Worm (Caenorhabditis elegans): ENCODE measurements around the gene T03G11.9.

Gene T03G11.9

DNA sequence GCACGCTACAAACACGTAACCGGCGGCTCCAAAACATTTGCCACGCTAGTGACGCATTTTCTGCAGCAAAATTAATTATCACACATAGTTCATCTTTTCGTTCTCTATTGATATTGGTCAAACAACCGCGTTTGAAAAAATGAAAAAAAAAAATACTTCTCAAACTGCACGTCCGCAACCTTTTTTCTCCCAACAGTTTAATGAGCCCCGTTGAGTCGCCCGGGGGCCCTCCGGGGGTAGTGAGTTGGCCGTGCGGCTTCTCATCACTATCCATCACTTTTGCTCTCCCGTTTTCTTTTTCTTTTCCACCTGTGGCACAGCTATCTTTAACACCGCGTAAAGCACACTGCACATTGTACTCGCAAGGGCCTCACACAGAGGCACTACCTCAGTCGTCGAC lies 25.4 kb downstream of the T03G11.9 start:
- TF ChIP-seq ctbp-1 (GFP tag; IDR thresholded peaks at IDR 0.05) (no peak), hmg-1.1 (GFP tag; IDR thresholded peaks at IDR 0.05) (0 out of 2 replicates have a peak, but pooled peaks have one; percentile 26), lsy-2 (tag; optimal IDR thresholded peaks at IDR 0.05) (peak in 1 of 2 experiments; percentile 2), ceh-20 (GFP tag; IDR thresholded peaks at IDR 0.05) (peak; percentile 19; the same call in 1 of the 2 replicates), aha-1 (tag) (peak; percentile 93), nhr-11 (tag; optimal IDR thresholded peaks at IDR 0.05) (peak; percentile 42), hif-1 (tag; optimal IDR thresholded peaks at IDR 0.05) (peak; percentile 19 to 97), sdz-12 (GFP tag; optimal IDR thresholded peaks at IDR 0.05) (no peak)

- TF ChIP-seq nhr-10 (tag; optimal IDR thresholded peaks at IDR 0.05), result no peak
- peak; percentile 42 for TF ChIP-seq mep-1 (tag; optimal IDR thresholded peaks at IDR 0.05)
- no peak for TF ChIP-seq snpc-1.2 (GFP tag; IDR thresholded peaks at IDR 0.05)
- TF ChIP-seq daf-12 (tag; optimal IDR thresholded peaks at IDR 0.05), result no peak
- no peak for TF ChIP-seq T26A8.4 (GFP tag; IDR thresholded peaks at IDR 0.05)
- TF ChIP-seq aha-1 (tag), result peak; percentile 90
- peak in 1 of 2 experiments; percentile 4 for TF ChIP-seq hif-1 (tag; optimal IDR thresholded peaks at IDR 0.05)
- TF ChIP-seq nhr-48 (tag; optimal IDR thresholded peaks at IDR 0.05), result no peak
- TF ChIP-seq ceh-32 (tag; optimal IDR thresholded peaks at IDR 0.05; ENCODE audit: poor library complexity), result no peak
- TF ChIP-seq pha-4 (GFP tag; IDR thresholded peaks at IDR 0.05), result no peak
- TF ChIP-seq pha-4 (tag; optimal IDR thresholded peaks at IDR 0.05), result peak; percentile 30
- peak in 1 of 2 experiments; percentile 56 for TF ChIP-seq unc-62 (GFP tag; optimal IDR thresholded peaks at IDR 0.05 in 1 of 2)
- no peak for TF ChIP-seq unc-62 (tag; optimal IDR thresholded peaks at IDR 0.05)
- 0 out of 2 replicates have a peak, but pooled peaks have one; percentile 44 for TF ChIP-seq ctbp-1 (GFP tag; IDR thresholded peaks at IDR 0.05)
- peak; percentile 11 for TF ChIP-seq mes-2 (tag; optimal IDR thresholded peaks at IDR 0.05; ENCODE audit: poor library complexity, severe bottlenecking)
- peak; percentile 34; the same call in 1 of the 2 replicates for TF ChIP-seq hmg-1.1 (GFP tag; IDR thresholded peaks at IDR 0.05)
- peak in 1 of 2 experiments; percentile 11 for TF ChIP-seq lsy-2 (tag; optimal IDR thresholded peaks at IDR 0.05)
- 0 out of 2 replicates have a peak, but pooled peaks have one; percentile 10 for TF ChIP-seq dmd-6 (GFP tag; IDR thresholded peaks at IDR 0.05)
These were observed 26.5 kb downstream of the T03G11.9 start for ce11 chrX:5210524-5210923.

DNA sequence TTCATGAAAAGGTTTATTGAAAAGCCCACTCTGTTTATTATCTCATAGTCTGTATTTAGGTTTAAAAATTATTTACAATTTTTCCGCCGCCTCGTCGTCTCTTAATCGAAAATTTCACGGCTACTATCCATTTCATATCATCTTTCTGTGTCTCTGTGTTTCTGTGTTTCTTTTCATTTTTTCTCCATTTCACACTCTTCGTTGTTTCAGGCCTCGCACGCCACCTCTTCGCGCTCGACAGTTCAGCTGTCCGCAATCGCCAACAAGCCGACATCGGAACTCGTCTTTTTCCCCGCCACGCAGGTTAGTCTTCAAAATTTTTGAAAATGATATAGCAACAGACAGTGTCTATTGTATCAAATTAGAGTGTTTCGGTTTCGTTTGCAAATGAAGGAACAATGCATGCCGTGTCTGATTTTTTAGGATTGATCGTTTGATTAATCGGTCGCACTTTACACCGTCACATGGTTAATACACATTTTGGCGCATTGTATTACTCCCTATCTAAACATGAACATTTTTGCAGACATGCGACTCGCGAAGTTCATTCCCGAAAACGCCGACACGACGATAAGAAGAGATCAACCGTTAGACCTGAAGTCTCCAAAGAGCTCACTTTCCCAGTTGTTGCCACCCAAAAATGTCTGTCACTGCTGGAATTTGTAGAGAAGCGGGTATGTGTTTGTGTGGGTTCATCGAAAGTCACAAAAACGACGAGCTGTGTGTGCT lies 27.1 kb downstream of the T03G11.9 start:
- peak; percentile 28 for TF ChIP-seq dve-1 (tag; optimal IDR thresholded peaks at IDR 0.05; ENCODE audit: insufficient read depth)
- TF ChIP-seq hlh-11 (tag; optimal IDR thresholded peaks at IDR 0.05), result peak; percentile 46
- no peak for TF ChIP-seq ceh-82 (tag; optimal IDR thresholded peaks at IDR 0.05)
- TF ChIP-seq dmd-6 (GFP tag; IDR thresholded peaks at IDR 0.05), result peak; percentile 36
- TF ChIP-seq mxl-3 (GFP tag; optimal IDR thresholded peaks at IDR 0.05), result peak; percentile 34
- TF ChIP-seq daf-16 (GFP tag; optimal IDR thresholded peaks at IDR 0.05), result no peak
- peak; percentile 6 for TF ChIP-seq daf-16 (tag; optimal IDR thresholded peaks at IDR 0.05)
- TF ChIP-seq nhr-28 (tag; optimal IDR thresholded peaks at IDR 0.05), result peak; percentile 30
- no peak for TF ChIP-seq dmd-8 (GFP tag; IDR thresholded peaks at IDR 0.05)
- peak; percentile 82 for TF ChIP-seq aha-1 (tag)

ce11 chrX:5213032-5213431 lies 29.0 kb downstream of the T03G11.9 start:
- TF ChIP-seq mes-2 (tag; optimal IDR thresholded peaks at IDR 0.05; ENCODE audit: poor library complexity, severe bottlenecking) (peak; percentile 23), ces-1 (GFP tag; optimal IDR thresholded peaks at IDR 0.05) (peak; percentile 23), aha-1 (tag) (peak; percentile 32), pqm-1 (tag; optimal IDR thresholded peaks at IDR 0.05) (no peak), zfp-2 (tag; optimal IDR thresholded peaks at IDR 0.05) (no peak), nhr-28 (tag; optimal IDR thresholded peaks at IDR 0.05) (peak; percentile 72), Y48G9A.11 (GFP tag; IDR thresholded peaks at IDR 0.05) (no peak), lsy-2 (tag; optimal IDR thresholded peaks at IDR 0.05) (no peak)
